Worm (Caenorhabditis elegans): ENCODE measurements around the gene sfxn-5.

sfxn-5 gene

DNA sequence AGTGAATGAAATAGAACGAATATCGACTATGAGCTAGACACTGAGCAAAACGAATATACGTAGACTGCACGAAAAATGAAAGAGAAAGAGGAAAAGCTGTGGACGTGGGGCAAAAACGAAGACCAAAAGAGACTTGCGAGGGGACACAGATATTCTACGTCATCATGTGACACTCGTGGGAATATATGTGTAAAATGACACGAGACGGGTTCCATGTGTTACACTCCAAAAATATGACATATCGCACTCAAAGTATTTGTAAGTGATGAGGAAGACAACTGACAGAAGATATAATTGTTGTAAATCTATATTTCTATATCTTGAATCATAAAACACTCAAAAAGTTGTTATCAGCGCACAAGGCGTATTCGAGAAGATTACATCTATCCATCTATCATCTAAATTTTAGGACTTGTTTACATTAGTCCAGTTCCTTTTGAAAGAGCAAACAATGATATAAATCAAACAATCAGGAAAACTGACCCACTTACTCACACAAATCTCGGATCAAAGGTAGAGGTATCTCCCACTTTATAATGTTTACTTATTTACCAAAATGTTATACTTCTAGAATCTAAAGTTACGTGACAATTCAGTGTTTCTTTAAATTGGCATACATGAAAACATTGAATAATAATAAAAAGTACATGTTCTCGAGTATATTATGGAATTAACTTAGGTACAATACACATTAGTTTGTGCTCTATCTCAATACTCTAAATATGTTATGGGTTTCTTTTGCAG is 32.9 kb downstream of the sfxn-5 start (continued):
- TF ChIP-seq zip-5 (tag; optimal IDR thresholded peaks at IDR 0.05) (no peak), rnt-1 (tag; optimal IDR thresholded peaks at IDR 0.05) (no peak), unc-3 (GFP tag; conservative IDR thresholded peaks at IDR 0.05) (no peak), unc-3 (tag; optimal IDR thresholded peaks at IDR 0.05) (no peak), nfya-1 (tag; optimal IDR thresholded peaks at IDR 0.05) (peak; percentile 1), ets-4 (tag; optimal IDR thresholded peaks at IDR 0.05) (no peak), lin-11 (tag; optimal IDR thresholded peaks at IDR 0.05) (no peak), ceh-6 (GFP tag; optimal IDR thresholded peaks at IDR 0.05) (no peak), C38D4.7 (GFP tag; optimal IDR thresholded peaks at IDR 0.05) (no peak), ceh-34 (tag; optimal IDR thresholded peaks at IDR 0.05) (peak; percentile 84), sox-4 (tag; optimal IDR thresholded peaks at IDR 0.05) (no peak), ceh-22 (tag; optimal IDR thresholded peaks at IDR 0.05) (no peak), mec-3 (tag; optimal IDR thresholded peaks at IDR 0.05; ENCODE audit: borderline replicate concordance) (no peak), dmd-4 (tag; optimal IDR thresholded peaks at IDR 0.05; ENCODE audit: borderline replicate concordance) (no peak), unc-42 (tag; optimal IDR thresholded peaks at IDR 0.05) (peak; percentile 33), pag-3 (tag; optimal IDR thresholded peaks at IDR 0.05; ENCODE audit: borderline replicate concordance) (no peak), ceh-45 (GFP tag; IDR thresholded peaks at IDR 0.05) (no peak), fkh-10 (GFP tag; optimal IDR thresholded peaks at IDR 0.05) (no peak), pros-1 (tag; optimal IDR thresholded peaks at IDR 0.05) (no peak), ceh-19 (GFP tag; optimal IDR thresholded peaks at IDR 0.05) (peak; percentile 40), nhr-232 (tag; optimal IDR thresholded peaks at IDR 0.05) (no peak), ceh-14 (tag; optimal IDR thresholded peaks at IDR 0.05) (no peak), unc-55 (GFP tag; optimal IDR thresholded peaks at IDR 0.05) (peak; percentile 86), odd-2 (tag; optimal IDR thresholded peaks at IDR 0.05) (no peak), C08G9.2 (tag; optimal IDR thresholded peaks at IDR 0.05) (no peak), Y22D7AL.16 (tag; optimal IDR thresholded peaks at IDR 0.05) (no peak)

DNA sequence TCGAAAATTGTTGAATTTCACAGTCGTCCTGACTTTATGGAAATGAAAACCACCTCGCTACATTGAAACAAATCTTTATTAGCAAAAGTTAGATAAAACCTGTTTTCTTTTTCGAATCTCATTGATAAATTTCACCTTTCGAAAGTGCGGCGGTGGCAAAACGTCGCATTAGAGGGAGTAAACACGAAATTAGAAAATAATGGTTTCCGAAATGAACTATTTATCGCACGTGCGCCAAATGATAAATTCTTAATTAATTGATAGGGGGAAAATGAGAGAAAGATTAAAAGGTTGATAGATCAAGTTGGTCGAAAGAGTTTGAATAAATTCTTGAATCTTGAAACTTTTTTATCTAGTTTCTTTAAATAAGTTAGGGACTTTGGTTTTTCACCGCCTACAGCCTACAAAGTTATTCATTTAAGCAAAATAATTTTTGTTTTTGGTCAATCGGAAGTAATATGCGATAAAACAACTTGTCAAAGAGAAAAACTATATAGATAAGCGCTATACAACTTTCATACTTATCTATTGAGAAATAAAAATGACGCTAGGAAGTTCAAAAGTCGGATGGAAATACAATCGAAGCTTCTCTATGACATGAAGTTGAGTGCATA is 33.7 kb downstream of the sfxn-5 start:
- TF ChIP-seq elt-2 (tag; optimal IDR thresholded peaks at IDR 0.05) (peak; percentile 29), odd-2 (tag; optimal IDR thresholded peaks at IDR 0.05) (no peak)

DNA sequence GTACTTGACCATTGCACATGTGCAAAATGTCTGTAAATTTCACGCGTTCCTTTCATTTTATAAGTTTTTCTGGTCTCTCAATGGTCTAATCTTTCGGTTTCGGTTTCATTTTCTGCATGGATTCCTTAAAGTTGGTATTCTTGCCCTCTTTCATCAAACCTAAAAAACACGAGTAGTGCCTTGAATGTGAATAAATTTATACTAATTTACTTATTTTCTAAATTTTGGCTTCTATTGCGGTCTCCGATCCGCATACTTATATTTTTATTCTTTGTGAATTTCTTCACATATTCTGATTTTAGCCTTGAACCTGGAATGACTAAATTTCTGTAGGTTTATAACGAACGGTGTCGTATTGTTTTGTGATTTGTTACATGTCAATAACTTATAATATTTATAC is 38.9 kb downstream of the sfxn-5 start, which contains the start of gene pdha-1:
Gene pdha-1 (plus strand): TSS at position 301 of the 400 bp plus-strand sequence.
- TF ChIP-seq ceh-18 (tag; optimal IDR thresholded peaks at IDR 0.05): no peak
- no peak for TF ChIP-seq madf-2 (tag; optimal IDR thresholded peaks at IDR 0.05)
- no peak for TF ChIP-seq ceh-48 (tag; optimal IDR thresholded peaks at IDR 0.05)
- no peak for TF ChIP-seq T23F11.4 (GFP tag; optimal IDR thresholded peaks at IDR 0.05)
- TF ChIP-seq ahr-1 (tag; optimal IDR thresholded peaks at IDR 0.05): no peak
- no peak for TF ChIP-seq ceh-24 (tag; optimal IDR thresholded peaks at IDR 0.05)
- TF ChIP-seq ceh-19 (GFP tag; optimal IDR thresholded peaks at IDR 0.05): no peak
- TF ChIP-seq Y22D7AL.16 (tag; optimal IDR thresholded peaks at IDR 0.05): no peak
- no peak for TF ChIP-seq sox-4 (tag; optimal IDR thresholded peaks at IDR 0.05)
- TF ChIP-seq ceh-30 (tag; optimal IDR thresholded peaks at IDR 0.05): no peak
- no peak for TF ChIP-seq C38D4.7 (GFP tag; optimal IDR thresholded peaks at IDR 0.05)
- TF ChIP-seq ceh-31 (tag; optimal IDR thresholded peaks at IDR 0.05): no peak
- TF ChIP-seq ceh-14 (tag; optimal IDR thresholded peaks at IDR 0.05): no peak

DNA sequence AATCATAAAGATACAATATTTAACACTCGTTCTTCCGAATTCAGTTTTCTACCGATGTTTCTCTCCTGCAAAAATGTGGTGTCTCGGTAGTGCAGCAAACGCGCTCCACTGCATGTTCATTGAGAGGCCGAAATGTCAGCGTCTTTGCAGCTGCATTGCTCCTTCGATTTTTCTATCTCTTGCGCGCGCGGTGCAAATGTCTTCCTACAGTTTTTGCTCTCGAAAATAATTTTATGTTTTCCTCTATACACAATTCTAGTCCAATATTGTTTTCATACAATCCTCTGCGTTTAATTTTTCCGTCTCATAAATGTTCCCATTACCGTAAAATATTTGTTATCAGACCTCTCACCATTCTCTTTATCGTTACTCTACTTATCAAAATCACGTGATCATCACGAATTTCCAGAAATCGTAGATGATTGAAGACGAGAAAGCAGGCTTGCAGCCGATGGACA is 42.5 kb downstream of the sfxn-5 start, which contains the start of gene ufd-2:
Gene ufd-2 (plus strand): TSS at position 408 of the 458 bp plus-strand sequence.
- TF ChIP-seq T23F11.4 (GFP tag; optimal IDR thresholded peaks at IDR 0.05) (no peak), pros-1 (tag; optimal IDR thresholded peaks at IDR 0.05) (peak; percentile 38), ceh-31 (tag; optimal IDR thresholded peaks at IDR 0.05) (peak; percentile 94), ttx-3 (tag; optimal IDR thresholded peaks at IDR 0.05) (no peak), dve-1 (tag; optimal IDR thresholded peaks at IDR 0.05) (peak; percentile 20), sox-2 (GFP tag; IDR thresholded peaks at IDR 0.05) (no peak), nhr-11 (tag; optimal IDR thresholded peaks at IDR 0.05) (no peak), che-1 (tag; optimal IDR thresholded peaks at IDR 0.05) (no peak), C38D4.7 (GFP tag; optimal IDR thresholded peaks at IDR 0.05) (no peak), F13H6.1 (tag; optimal IDR thresholded peaks at IDR 0.05) (peak; percentile 68), sox-4 (tag; optimal IDR thresholded peaks at IDR 0.05) (no peak), gmeb-2 (tag; optimal IDR thresholded peaks at IDR 0.05) (no peak), elt-2 (tag; optimal IDR thresholded peaks at IDR 0.05) (peak; percentile 79), ahr-1 (tag; optimal IDR thresholded peaks at IDR 0.05) (peak; percentile 19), madf-2 (tag; optimal IDR thresholded peaks at IDR 0.05) (no peak), unc-3 (GFP tag; conservative IDR thresholded peaks at IDR 0.05) (0 out of 2 replicates have a peak, but pooled peaks have one; percentile 14), unc-3 (tag; optimal IDR thresholded peaks at IDR 0.05) (no peak), pat-9 (tag; optimal IDR thresholded peaks at IDR 0.05) (no peak), ama-1 (optimal IDR thresholded peaks at IDR 0.05) (no peak), ceh-48 (tag; optimal IDR thresholded peaks at IDR 0.05) (peak; percentile 20), zip-5 (tag; optimal IDR thresholded peaks at IDR 0.05) (peak; percentile 64), unc-42 (tag; optimal IDR thresholded peaks at IDR 0.05) (peak; percentile 66)

All from whole organism, late embryonic.